Worm (Caenorhabditis elegans) whole organism, L1 larva: ENCODE data around the gene ztf-30.

Experiments
- C16A3.4 ChIP-seq: fragments of 150-350 bp; optimal IDR thresholded peaks from 2 replicates; lab custom pipeline; 2014; ENCODE audit warnings: missing biosample characterization, missing genetic modification characterization
- F16B12.6 ChIP-seq: fragments of 150-350 bp; optimal IDR thresholded peaks from 2 replicates; lab custom pipeline; 2014; ENCODE audit warnings: missing biosample characterization, missing genetic modification characterization
- aha-1 ChIP-seq: fragments of 150-350 bp; optimal IDR thresholded peaks from 2 replicates; lab custom pipeline; 2014; ENCODE audit warnings: missing biosample characterization, missing genetic modification characterization
- aly-2 ChIP-seq: fragments of 150-350 bp; optimal IDR thresholded peaks from 2 replicates; lab custom pipeline; 2014; ENCODE audit warnings: missing biosample characterization, missing genetic modification characterization
- blmp-1 ChIP-seq: fragments of 150-350 bp; optimal IDR thresholded peaks from 2 replicates; lab custom pipeline; 2014; ENCODE audit warnings: missing biosample characterization, missing genetic modification characterization
- ceh-88 ChIP-seq: fragments of 200-800 bp; sonication (Bioruptor generic); IDR thresholded peaks from 2 replicates; pipeline ENCODE4 v1.3.6; 2022; ENCODE audit warnings: missing genetic modification characterization, missing compliant biosample characterization
- ceh-90 ChIP-seq: sonication (generic microtip); optimal IDR thresholded peaks from 2 replicates; lab custom pipeline; 2016; ENCODE audit warnings: missing genetic modification characterization, missing compliant biosample characterization
- ces-1 ChIP-seq: fragments of 150-350 bp; optimal IDR thresholded peaks from 2 replicates; lab custom pipeline; 2014; ENCODE audit warnings: missing biosample characterization, missing genetic modification reagents, missing genetic modification characterization
- dpl-1 ChIP-seq, 3 experiments: fragments of 150-350 bp in 2 of 3; sonication (generic microtip) in 1 of 3; optimal IDR thresholded peaks; 2 replicates each; lab custom pipeline; 2014 to 2017; ENCODE audit warnings: missing biosample characterization in 3 of 3, missing genetic modification characterization in 3 of 3, missing genetic modification reagents in 3 of 3
- efl-1 ChIP-seq, 4 experiments: fragments of 150-350 bp; optimal IDR thresholded peaks in 3 of 4; peaks in 1 of 4; 1 replicate in 1 of 4; 2 replicates in 3 of 4; lab custom pipeline; 2014; ENCODE audit warnings: missing biosample characterization in 2 of 4, missing genetic modification characterization in 2 of 4, missing genetic modification reagents in 2 of 4
- elt-3 ChIP-seq, 6 experiments: fragments of 150-350 bp in 1 of 6; sonication (generic microtip); optimal IDR thresholded peaks; 2 replicates each; lab custom pipeline; 2017 to 2018; ENCODE audit warnings: missing biosample characterization in 6 of 6, missing genetic modification characterization in 6 of 6, inconsistent platforms in 1 of 6
- fkh-4 ChIP-seq: sonication (generic microtip); optimal IDR thresholded peaks from 2 replicates; lab custom pipeline; 2016; ENCODE audit warnings: missing compliant biosample characterization, missing genetic modification characterization, borderline replicate concordance
- fkh-8 ChIP-seq: sonication (generic microtip); optimal IDR thresholded peaks from 2 replicates; lab custom pipeline; 2016; ENCODE audit warnings: mild to moderate bottlenecking, missing genetic modification characterization, missing compliant biosample characterization
- hpl-2 ChIP-seq: fragments of 150-350 bp; optimal IDR thresholded peaks from 2 replicates; lab custom pipeline; 2014; ENCODE audit warnings: missing biosample characterization, missing genetic modification reagents, missing genetic modification characterization
- isw-1 ChIP-seq: fragments of 200-800 bp; sonication (Bioruptor generic); IDR thresholded peaks from 2 replicates; pipeline ENCODE4 v1.3.6; 2022; ENCODE audit warnings: missing genetic modification characterization, missing compliant biosample characterization
- jun-1 ChIP-seq: fragments of 150-350 bp; optimal IDR thresholded peaks from 2 replicates; lab custom pipeline; 2014; ENCODE audit warnings: missing biosample characterization, missing genetic modification reagents, missing genetic modification characterization
- lin-39 ChIP-seq: fragments of 150-350 bp; optimal IDR thresholded peaks from 2 replicates; lab custom pipeline; 2014; ENCODE audit warnings: missing biosample characterization, missing genetic modification reagents, missing genetic modification characterization
- mep-1 ChIP-seq: fragments of 150-350 bp; optimal IDR thresholded peaks from 2 replicates; lab custom pipeline; 2014; ENCODE audit warnings: missing biosample characterization, missing genetic modification characterization
- nhr-19 ChIP-seq: fragments of 200-800 bp; sonication (Bioruptor generic); conservative IDR thresholded peaks from 2 replicates; pipeline ENCODE4 v1.3.6; 2022; ENCODE audit warnings: missing genetic modification characterization, missing compliant biosample characterization
- nhr-20 ChIP-seq: sonication (generic microtip); optimal IDR thresholded peaks from 2 replicates; lab custom pipeline; 2016; ENCODE audit warnings: mild to moderate bottlenecking, missing genetic modification characterization, missing compliant biosample characterization
- nhr-71 ChIP-seq: sonication (generic microtip); optimal IDR thresholded peaks from 2 replicates; lab custom pipeline; 2016; ENCODE audit warnings: mild to moderate bottlenecking, missing genetic modification characterization, moderate library complexity, missing compliant biosample characterization
- nhr-85 ChIP-seq: sonication (generic microtip); peaks from one replicate; lab custom pipeline; 2016; ENCODE audit warnings: missing genetic modification characterization, inconsistent platforms, missing compliant biosample characterization
- pax-3 ChIP-seq: fragments of 200-800 bp; sonication (Bioruptor generic); optimal IDR thresholded peaks from 2 replicates; lab custom pipeline; 2018; ENCODE audit warnings: mild to moderate bottlenecking, missing genetic modification characterization, moderate library complexity, missing compliant biosample characterization
- rnt-1 ChIP-seq: sonication (generic microtip); optimal IDR thresholded peaks from 2 replicates; lab custom pipeline; 2016; ENCODE audit warnings: mild to moderate bottlenecking, missing genetic modification characterization, moderate library complexity, missing compliant biosample characterization
- skn-1 ChIP-seq: fragments of 150-350 bp; optimal IDR thresholded peaks from 2 replicates; lab custom pipeline; 2014; ENCODE audit warnings: missing biosample characterization, missing genetic modification characterization
- snu-23 ChIP-seq: sonication (generic microtip); optimal IDR thresholded peaks from 2 replicates; lab custom pipeline; 2016; ENCODE audit warnings: missing genetic modification characterization, missing compliant biosample characterization
- tbx-2 ChIP-seq: sonication (generic microtip); optimal IDR thresholded peaks from 2 replicates; lab custom pipeline; 2016; ENCODE audit warnings: missing genetic modification characterization, missing compliant biosample characterization
- unc-130 ChIP-seq: fragments of 150-350 bp; optimal IDR thresholded peaks from 2 replicates; lab custom pipeline; 2017; ENCODE audit warnings: missing biosample characterization, missing genetic modification characterization, inconsistent platforms
- unc-98 ChIP-seq: fragments of 200-800 bp; sonication (Bioruptor generic); IDR thresholded peaks from 2 replicates; pipeline ENCODE4 v1.3.6; 2022; ENCODE audit warnings: missing genetic modification characterization, missing compliant biosample characterization
- vab-15 ChIP-seq: sonication (generic microtip); optimal IDR thresholded peaks from 2 replicates; lab custom pipeline; 2017; ENCODE audit warnings: missing genotype, mild to moderate bottlenecking, missing genetic modification characterization, missing compliant biosample characterization

ztf-30 gene

ce11 chrIII:8611282-8611681 lies 13.6 kb upstream of the ztf-30 start:
- TF ChIP-seq efl-1 (optimal IDR thresholded peaks at IDR 0.05; lab: Kevin White, UChicago) (no peak), efl-1 (GFP tag; optimal IDR thresholded peaks at IDR 0.05 in 1 of 2; lab: Kevin White, UChicago) (peak in 1 of 2 experiments; percentile 23), vab-15 (tag; lab: Kevin White, UChicago) (no peak)

- TF ChIP-seq rnt-1 (tag; lab: Kevin White, UChicago) (no peak), ces-1 (no peak), nhr-85 (tag; lab: Kevin White, UChicago) (no peak), fkh-8 (tag; lab: Kevin White, UChicago) (no peak), nhr-20 (tag; lab: Kevin White, UChicago) (no peak), dpl-1 (GFP tag; optimal IDR thresholded peaks at IDR 0.05; lab: Kevin White, UChicago) (no peak), nhr-19 (GFP tag; lab: Robert Waterston, UW) (no peak), tbx-2 (tag; lab: Kevin White, UChicago) (no peak), ceh-88 (GFP tag; lab: Robert Waterston, UW) (no peak), elt-3 (tag; optimal IDR thresholded peaks at IDR 0.05; lab: Kevin White, UChicago) (no peak), ceh-90 (tag; lab: Kevin White, UChicago) (no peak)
These were observed 12.0 kb upstream of the ztf-30 start, which contains the start of gene C06E1.9 for ce11 chrIII:8609683-8610082. C06E1.9 (minus strand) TSS chrIII:8609783.

DNA sequence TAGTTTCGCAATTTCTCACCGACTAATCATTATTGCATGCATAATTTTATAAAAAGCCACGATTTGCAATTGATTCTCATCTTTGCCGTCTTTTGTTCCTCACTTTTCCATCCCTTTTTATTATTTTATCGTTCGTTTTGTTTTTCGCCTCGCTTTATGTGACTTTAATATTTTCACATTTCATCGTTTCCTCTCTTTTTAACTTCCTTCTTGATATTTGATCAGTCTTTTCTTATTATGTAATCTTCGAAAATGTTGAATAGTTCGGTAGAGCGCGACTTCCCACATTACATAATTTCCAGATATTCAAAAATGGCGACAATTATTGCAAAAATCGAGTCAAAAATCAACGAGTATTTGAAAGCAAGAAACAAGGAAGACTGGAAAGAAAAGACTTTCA lies 7.9 kb upstream of the ztf-30 start, which contains the start of gene C06E1.1:
TSS of gene C06E1.1 (plus strand) at position 301 of the 400 bp plus-strand sequence.
- no peak for TF ChIP-seq aly-2 (tag; lab: Kevin White, UChicago)
- no peak for TF ChIP-seq fkh-4 (tag; lab: Kevin White, UChicago)
- TF ChIP-seq rnt-1 (tag; lab: Kevin White, UChicago), result no peak
- no peak for TF ChIP-seq isw-1 (GFP tag; lab: Robert Waterston, UW)
- TF ChIP-seq unc-130 (tag; lab: Kevin White, UChicago), result no peak
- no peak for TF ChIP-seq skn-1 (tag; lab: Kevin White, UChicago)
- no peak for TF ChIP-seq aha-1 (tag; lab: Kevin White, UChicago)

DNA sequence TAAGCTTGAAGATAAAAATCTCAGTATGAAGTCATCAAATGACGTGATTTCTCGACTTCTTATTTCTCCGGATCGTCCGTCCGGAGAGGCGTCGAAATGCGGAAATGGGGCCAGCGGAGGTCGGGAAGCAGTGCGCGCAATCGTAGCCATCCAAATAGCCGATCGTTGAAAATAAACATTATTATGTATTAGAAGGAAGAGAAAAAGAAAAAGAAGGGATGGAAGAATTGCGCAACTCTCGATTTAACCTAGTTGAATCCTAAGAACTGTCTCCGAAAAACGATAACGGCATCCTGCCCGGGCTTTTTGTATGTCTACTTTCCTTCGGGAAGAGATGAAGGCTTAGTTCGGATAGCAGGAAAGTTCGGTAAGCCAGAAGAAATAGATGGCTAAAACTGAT lies 4.5 kb upstream of the ztf-30 start:
- no peak for TF ChIP-seq nhr-71 (tag; lab: Kevin White, UChicago)
- TF ChIP-seq unc-130 (tag; lab: Kevin White, UChicago), result no peak
- TF ChIP-seq pax-3 (tag; lab: Kevin White, UChicago), result no peak
- no peak for TF ChIP-seq F16B12.6
- no peak for TF ChIP-seq unc-98 (GFP tag; lab: Robert Waterston, UW)
- no peak for TF ChIP-seq mep-1 (tag; lab: Kevin White, UChicago)
- TF ChIP-seq blmp-1 (tag; lab: Kevin White, UChicago), result peak; percentile 93
- TF ChIP-seq, all 84 proteins: peak for 1

- TF ChIP-seq nhr-85 (tag; lab: Kevin White, UChicago) (peak; percentile 62), nhr-20 (tag; lab: Kevin White, UChicago) (peak; percentile 8), jun-1 (tag; lab: Kevin White, UChicago) (no peak), snu-23 (GFP tag; lab: Kevin White, UChicago) (peak; percentile 12), blmp-1 (tag; lab: Kevin White, UChicago) (peak; percentile 94), elt-3 (tag; optimal IDR thresholded peaks at IDR 0.05; lab: Kevin White, UChicago) (peak in 1 of 6 experiments; percentile 59), hpl-2 (GFP tag; lab: Kevin White, UChicago) (no peak), mep-1 (tag; lab: Kevin White, UChicago) (peak; percentile 53), lin-39 (tag; lab: Kevin White, UChicago) (no peak), dpl-1 (GFP tag; optimal IDR thresholded peaks at IDR 0.05; lab: Kevin White, UChicago) (peak in 1 of 3 experiments; percentile 8), C16A3.4 (tag; lab: Kevin White, UChicago) (peak; percentile 19)
- TF ChIP-seq, all 84 proteins: peak for 8
These were observed 1.3 kb upstream of the ztf-30 start for ce11 chrIII:8598961-8599360.

ce11 chrIII:8596692-8597091 lies 978 bp downstream of the ztf-30 start:
- TF ChIP-seq unc-98 (GFP tag; lab: Robert Waterston, UW) (no peak), blmp-1 (tag; lab: Kevin White, UChicago) (peak; percentile 97)
